Worm (Caenorhabditis elegans): Measurements from ENCODE around the gene K08E4.3.

Gene K08E4.3

ce11 chrIV:12075497-12075896 lies 18.0 kb downstream of the K08E4.3 start, which contains the start of gene K08E4.7:
Gene K08E4.7 (plus strand): TSS chrIV:12075797.
- TF ChIP-seq lin-14 (GFP tag; optimal IDR thresholded peaks at IDR 0.05), result no peak
- no peak for TF ChIP-seq C16A3.4 (tag; optimal IDR thresholded peaks at IDR 0.05)
- TF ChIP-seq pax-3 (tag; optimal IDR thresholded peaks at IDR 0.05), result no peak
- no peak for TF ChIP-seq alr-1 (tag; optimal IDR thresholded peaks at IDR 0.05; ENCODE audit: borderline replicate concordance)
- no peak for TF ChIP-seq zip-4 (GFP tag; optimal IDR thresholded peaks at IDR 0.05)
- TF ChIP-seq tlp-1 (tag; optimal IDR thresholded peaks at IDR 0.05), result no peak
- TF ChIP-seq jun-1 (tag; optimal IDR thresholded peaks at IDR 0.05), result no peak
- TF ChIP-seq xbp-1 (tag; optimal IDR thresholded peaks at IDR 0.05), result no peak
- no peak for TF ChIP-seq lin-13 (GFP tag; optimal IDR thresholded peaks at IDR 0.05)
- no peak for TF ChIP-seq ceh-63 (GFP tag; optimal IDR thresholded peaks at IDR 0.05)
- TF ChIP-seq C34B4.2 (tag; optimal IDR thresholded peaks at IDR 0.05), result no peak
- TF ChIP-seq mep-1 (tag; optimal IDR thresholded peaks at IDR 0.05), result no peak

- TF ChIP-seq dpl-1 (GFP tag; optimal IDR thresholded peaks at IDR 0.05) (peak in 1 of 3 experiments; percentile 45), sup-37 (GFP tag; optimal IDR thresholded peaks at IDR 0.05) (no peak), unc-130 (tag; optimal IDR thresholded peaks at IDR 0.05) (no peak), lin-35 (GFP tag; optimal IDR thresholded peaks at IDR 0.05) (peak in 1 of 2 experiments; percentile 3), zag-1 (tag; optimal IDR thresholded peaks at IDR 0.05) (no peak), pax-3 (tag; optimal IDR thresholded peaks at IDR 0.05) (no peak), efl-1 (optimal IDR thresholded peaks at IDR 0.05) (no peak), efl-1 (GFP tag; optimal IDR thresholded peaks at IDR 0.05 in 1 of 2) (peak in 1 of 2 experiments; percentile 26), lsy-2 (tag; optimal IDR thresholded peaks at IDR 0.05) (peak in 1 of 2 experiments; percentile 24)
These were observed 20.7 kb downstream of the K08E4.3 start, which contains the start of gene tmed-1 for ce11 chrIV:12078112-12078812. Gene tmed-1 (minus strand): TSS chrIV:12078162.

ce11 chrIV:12078907-12079523 lies 21.5 kb downstream of the K08E4.3 start, which contains the start of gene lex-1:
Gene lex-1 (plus strand): TSS chrIV:12079473.
- TF ChIP-seq elt-2 (tag; optimal IDR thresholded peaks at IDR 0.05) (no peak), dsc-1 (tag; optimal IDR thresholded peaks at IDR 0.05) (no peak), mdl-1 (tag; optimal IDR thresholded peaks at IDR 0.05) (peak in 1 of 2 experiments; percentile 76), snu-23 (GFP tag; optimal IDR thresholded peaks at IDR 0.05) (peak; percentile 55), nhr-11 (tag; optimal IDR thresholded peaks at IDR 0.05) (no peak), unc-30 (tag; optimal IDR thresholded peaks at IDR 0.05) (no peak), lsy-2 (tag; optimal IDR thresholded peaks at IDR 0.05) (peak; percentile 29 to 72), nhr-19 (GFP tag; conservative IDR thresholded peaks at IDR 0.05) (no peak), hpl-2 (GFP tag; optimal IDR thresholded peaks at IDR 0.05) (no peak), mef-2 (tag; optimal IDR thresholded peaks at IDR 0.05) (no peak), efl-1 (optimal IDR thresholded peaks at IDR 0.05) (peak; percentile 18 to 79), efl-1 (GFP tag; optimal IDR thresholded peaks at IDR 0.05 in 1 of 2) (peak; percentile 85 to 98), lin-15B (tag; optimal IDR thresholded peaks at IDR 0.05) (peak; percentile 71), lir-3 (tag; optimal IDR thresholded peaks at IDR 0.05; ENCODE audit: poor library complexity) (no peak), nhr-12 (tag; optimal IDR thresholded peaks at IDR 0.05) (no peak), nhr-47 (tag; optimal IDR thresholded peaks at IDR 0.05) (peak; percentile 6), blmp-1 (tag; optimal IDR thresholded peaks at IDR 0.05) (peak; percentile 86), nhr-85 (tag) (no peak), fkh-10 (GFP tag; optimal IDR thresholded peaks at IDR 0.05) (no peak), egl-13 (tag; optimal IDR thresholded peaks at IDR 0.05) (no peak), ceh-88 (GFP tag; IDR thresholded peaks at IDR 0.05) (no peak), ceh-90 (tag; optimal IDR thresholded peaks at IDR 0.05) (no peak), ztf-11 (tag; optimal IDR thresholded peaks at IDR 0.05) (no peak), ceh-82 (tag; optimal IDR thresholded peaks at IDR 0.05) (peak in 1 of 3 experiments; percentile 22), vab-15 (tag; optimal IDR thresholded peaks at IDR 0.05) (no peak), dpl-1 (GFP tag; optimal IDR thresholded peaks at IDR 0.05) (peak; percentile 61 to 86 (median 80)), nhr-76 (tag; optimal IDR thresholded peaks at IDR 0.05) (no peak), jun-1 (tag; optimal IDR thresholded peaks at IDR 0.05) (no peak), nhr-71 (tag; optimal IDR thresholded peaks at IDR 0.05) (peak; percentile 50), unc-98 (GFP tag; IDR thresholded peaks at IDR 0.05) (no peak), ztf-4 (tag; optimal IDR thresholded peaks at IDR 0.05) (no peak), hlh-17 (GFP tag; optimal IDR thresholded peaks at IDR 0.05; ENCODE audit: borderline replicate concordance) (no peak)
